Fruit fly (Drosophila melanogaster): ENCODE results near the gene CG4080.
A peak's percentile ranks its signal among the peaks of the same experiment; 100 is the strongest.

Gene CG4080

dm6 chr3L:9345157-9345556 is 53.9 kb downstream of the CG4080 start:
- TF ChIP-seq stwl (tag; optimal IDR thresholded peaks at IDR 0.05) (peak; percentile 55), Fer2 (tag; optimal IDR thresholded peaks at IDR 0.05) (no peak)

DNA sequence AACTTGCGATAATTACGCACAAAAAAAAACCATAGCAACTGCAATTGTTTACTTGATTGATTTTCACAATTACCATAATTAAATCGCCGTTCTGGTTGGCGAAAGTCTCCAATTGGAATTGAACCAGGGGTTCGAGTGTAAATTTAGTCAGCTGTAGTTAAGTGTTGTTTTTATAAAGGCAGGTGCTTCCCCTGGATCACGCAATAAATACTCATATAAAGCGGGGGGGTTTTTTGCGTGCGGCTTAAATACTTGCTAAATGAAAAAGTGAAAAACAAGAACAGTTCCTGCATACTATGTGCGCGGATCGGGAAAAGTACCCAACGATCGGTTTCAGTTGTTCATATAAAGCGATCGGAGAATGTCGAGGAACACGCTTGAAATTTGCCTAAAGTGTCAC is 55.1 kb downstream of the CG4080 start:
- TF ChIP-seq CG1529 (GFP tag; optimal IDR thresholded peaks at IDR 0.05) (no peak), ranshi (GFP tag; IDR thresholded peaks at IDR 0.05) (no peak), chn (GFP tag; optimal IDR thresholded peaks at IDR 0.05) (no peak), CG10267 (tag; optimal IDR thresholded peaks at IDR 0.05) (no peak), Meics (GFP tag; optimal IDR thresholded peaks at IDR 0.05) (no peak), Drgx (GFP tag; IDR thresholded peaks at IDR 0.05) (no peak), CG6254 (GFP tag; optimal IDR thresholded peaks at IDR 0.05) (no peak), PHDP (tag; optimal IDR thresholded peaks at IDR 0.05) (no peak), Mes4 (GFP tag; optimal IDR thresholded peaks at IDR 0.05) (no peak), vvl (GFP tag; IDR thresholded peaks at IDR 0.05) (no peak), CG1233 (GFP tag; optimal IDR thresholded peaks at IDR 0.05) (no peak), Adf1 (GFP tag; IDR thresholded peaks at IDR 0.05) (no peak), CG6813 (GFP tag; optimal IDR thresholded peaks at IDR 0.05) (no peak), rib (GFP tag; IDR thresholded peaks at IDR 0.05) (no peak), CG11695 (GFP tag; IDR thresholded peaks at IDR 0.05) (no peak)

DNA sequence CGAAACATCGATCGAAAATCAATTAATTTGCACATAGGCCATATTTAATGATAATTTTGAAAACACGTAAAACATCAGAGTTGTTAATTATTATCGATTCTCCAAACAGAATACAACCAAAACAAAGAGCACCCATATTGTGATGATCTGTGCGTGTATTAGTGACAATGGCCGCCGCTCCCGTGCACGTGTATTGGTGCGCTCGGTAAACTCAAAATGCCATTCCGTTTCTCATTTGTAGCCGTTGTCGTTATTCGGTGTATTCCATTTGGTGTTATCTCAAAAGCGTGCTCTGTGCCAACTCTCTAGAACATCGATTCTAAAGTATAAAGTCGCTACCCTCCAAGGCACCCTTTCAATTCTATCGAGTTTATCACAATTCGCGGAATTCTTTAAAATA is 58.2 kb downstream of the CG4080 start:
- TF ChIP-seq jigr1 (GFP tag; IDR thresholded peaks at IDR 0.05), result no peak
- no peak for TF ChIP-seq CG31388 (GFP tag; optimal IDR thresholded peaks at IDR 0.05)
- TF ChIP-seq nmo (GFP tag; optimal IDR thresholded peaks at IDR 0.05), result no peak
- TF ChIP-seq Taf1 (GFP tag; IDR thresholded peaks at IDR 0.05), result no peak
- no peak for TF ChIP-seq Hand (GFP tag; optimal IDR thresholded peaks at IDR 0.05)
- TF ChIP-seq fd64A (GFP tag; optimal IDR thresholded peaks at IDR 0.05), result no peak
- no peak for TF ChIP-seq Ada2b (GFP tag; IDR thresholded peaks at IDR 0.05)
- no peak for TF ChIP-seq CG18764 (GFP tag; optimal IDR thresholded peaks at IDR 0.05)
- no peak for TF ChIP-seq gsb-n (tag; optimal IDR thresholded peaks at IDR 0.05)
- peak; percentile 62 for TF ChIP-seq CG15269 (tag; optimal IDR thresholded peaks at IDR 0.05)
- TF ChIP-seq CG4854 (GFP tag; optimal IDR thresholded peaks at IDR 0.05), result no peak
- TF ChIP-seq Ssrp (tag; optimal IDR thresholded peaks at IDR 0.05), result no peak
- no peak for TF ChIP-seq Doc2 (GFP tag; IDR thresholded peaks at IDR 0.05)
- no peak for TF ChIP-seq lmd (GFP tag; IDR thresholded peaks at IDR 0.05)
- no peak for TF ChIP-seq nau (GFP tag; optimal IDR thresholded peaks at IDR 0.05)
- no peak for TF ChIP-seq CG12942 (GFP tag; optimal IDR thresholded peaks at IDR 0.05)
- TF ChIP-seq shn (GFP tag; optimal IDR thresholded peaks at IDR 0.05), result no peak
- no peak for TF ChIP-seq CG8290 (GFP tag; optimal IDR thresholded peaks at IDR 0.05)
- TF ChIP-seq CG8290 (tag; optimal IDR thresholded peaks at IDR 0.05), result peak in 1 of 2 experiments; percentile 14
- TF ChIP-seq YL-1 (GFP tag; optimal IDR thresholded peaks at IDR 0.05), result no peak
- TF ChIP-seq danr (GFP tag; IDR thresholded peaks at IDR 0.05), result no peak
- TF ChIP-seq CG3995 (GFP tag; optimal IDR thresholded peaks at IDR 0.05), result peak; percentile 15
- TF ChIP-seq CG13624 (GFP tag; optimal IDR thresholded peaks at IDR 0.05), result no peak
- TF ChIP-seq Atf6 (GFP tag; IDR thresholded peaks at IDR 0.05), result 0 out of 2 replicates have a peak, but pooled peaks have one; percentile 16
- TF ChIP-seq az2 (GFP tag; optimal IDR thresholded peaks at IDR 0.05), result no peak
- TF ChIP-seq Opbp (GFP tag; IDR thresholded peaks at IDR 0.05; ENCODE audit: partially characterized antibody), result no peak
- 0 out of 4 replicates have a peak, but pooled peaks have one; percentile 45 for TF ChIP-seq chinmo (GFP tag; IDR thresholded peaks at IDR 0.05; ENCODE audit: partially characterized antibody)
- no peak for TF ChIP-seq onecut (GFP tag; IDR thresholded peaks at IDR 0.05)
- TF ChIP-seq cg (GFP tag; optimal IDR thresholded peaks at IDR 0.05), result peak; percentile 62
- TF ChIP-seq hbn (GFP tag; IDR thresholded peaks at IDR 0.05; ENCODE audit: partially characterized antibody), result no peak
- TF ChIP-seq CG12071 (GFP tag; optimal IDR thresholded peaks at IDR 0.05), result no peak
- TF ChIP-seq CG2875 (GFP tag; optimal IDR thresholded peaks at IDR 0.05), result no peak
- no peak for TF ChIP-seq ase (GFP tag; IDR thresholded peaks at IDR 0.05)

Data from whole organism, embryonic.